Fruit fly (Drosophila melanogaster) whole organism, embryonic: ENCODE results near the gene Rbp1-like.
A peak's percentile ranks its signal among the peaks of the same experiment; 100 is the strongest.

Experiments used
- B-H1 ChIP-seq: fragments of 200-800 bp; sonication (Bioruptor generic); IDR thresholded peaks from 3 replicates; pipeline ENCODE4 v1.3.6; 2022; ENCODE audit warnings: missing biosample characterization, missing genetic modification characterization
- Bteb2 ChIP-seq: fragments of 200-800 bp; sonication (Bioruptor generic); optimal IDR thresholded peaks from 2 replicates; lab custom pipeline; 2016; ENCODE audit warnings: missing biosample characterization, missing genetic modification characterization
- C15 ChIP-seq: fragments of 200-800 bp; sonication (Bioruptor generic); IDR thresholded peaks from 3 replicates; pipeline ENCODE4 v1.3.6; 2022; ENCODE audit warnings: missing biosample characterization, missing genetic modification characterization
- CG10979 ChIP-seq: fragments of 200-800 bp; sonication (Bioruptor generic); optimal IDR thresholded peaks from 2 replicates; lab custom pipeline; 2018; ENCODE audit warnings: missing biosample characterization, mild to moderate bottlenecking, missing genetic modification characterization, moderate library complexity
- CG14050 ChIP-seq: fragments of 200-800 bp; sonication (Bioruptor generic); IDR thresholded peaks from 3 replicates; pipeline ENCODE4 v1.3.6; 2022; ENCODE audit warnings: missing biosample characterization, missing genetic modification characterization
- CG16779 ChIP-seq: fragments of 200-800 bp; sonication (Bioruptor generic); IDR thresholded peaks from 2 replicates; pipeline ENCODE4 v1.3.6; 2022; ENCODE audit warnings: missing biosample characterization, missing genetic modification characterization
- CG16863 ChIP-seq: fragments of 200-800 bp; sonication (Bioruptor generic); optimal IDR thresholded peaks from 3 replicates; lab custom pipeline; 2016; ENCODE audit warnings: missing biosample characterization, missing genetic modification characterization
- CG18476 ChIP-seq: fragments of 200-800 bp; sonication (Bioruptor generic); optimal IDR thresholded peaks from 2 replicates; lab custom pipeline; 2016; ENCODE audit warnings: missing biosample characterization, mild to moderate bottlenecking, missing genetic modification characterization
- CG2129 ChIP-seq: fragments of 200-800 bp; sonication (Bioruptor generic); IDR thresholded peaks from 2 replicates; pipeline ENCODE4 v1.3.6; 2022; ENCODE audit warnings: missing biosample characterization, missing genetic modification characterization; ENCODE audit not compliant: partially characterized antibody
- CG32772 ChIP-seq: fragments of 200-800 bp; sonication (Bioruptor generic); IDR thresholded peaks from 2 replicates; pipeline ENCODE4 v1.3.6; 2022; ENCODE audit warnings: missing biosample characterization, missing genetic modification characterization
- CG34224 ChIP-seq: fragments of 200-800 bp; sonication (Bioruptor generic); IDR thresholded peaks from 3 replicates; pipeline ENCODE4 v1.3.6; 2022; ENCODE audit warnings: missing biosample characterization, missing genetic modification characterization; ENCODE audit not compliant: partially characterized antibody
- CG7987 ChIP-seq: fragments of 200-800 bp; sonication (Bioruptor generic); optimal IDR thresholded peaks from 2 replicates; lab custom pipeline; 2018; ENCODE audit warnings: missing biosample characterization, mild to moderate bottlenecking, missing genetic modification characterization, moderate library complexity
- CG8281 ChIP-seq: fragments of 200-800 bp; sonication (Bioruptor generic); optimal IDR thresholded peaks from 2 replicates; lab custom pipeline; 2018; ENCODE audit warnings: missing biosample characterization, mild to moderate bottlenecking, missing genetic modification characterization, moderate library complexity
- CkIIα-i1 ChIP-seq: fragments of 200-800 bp; sonication (Bioruptor generic); IDR thresholded peaks from 2 replicates; pipeline ENCODE4 v1.3.6; 2022; ENCODE audit warnings: missing biosample characterization, missing genetic modification characterization
- Dek ChIP-seq: fragments of 200-800 bp; sonication (Bioruptor generic); optimal IDR thresholded peaks from 3 replicates; lab custom pipeline; 2019; ENCODE audit warnings: missing biosample characterization, mild to moderate bottlenecking, missing genetic modification characterization, moderate library complexity
- Drgx ChIP-seq: fragments of 200-800 bp; sonication (Bioruptor generic); IDR thresholded peaks from 2 replicates; pipeline ENCODE4 v1.3.6; 2022; ENCODE audit warnings: missing biosample characterization, missing genetic modification characterization
- E2f1 ChIP-seq: fragments of 200-800 bp; sonication (Bioruptor generic); IDR thresholded peaks from 2 replicates; pipeline ENCODE4 v1.3.6; 2022; ENCODE audit warnings: missing biosample characterization, missing genetic modification characterization
- Fer1 ChIP-seq: fragments of 200-800 bp; sonication (Bioruptor generic); optimal IDR thresholded peaks from 2 replicates; lab custom pipeline; 2017; ENCODE audit warnings: missing biosample characterization, mild to moderate bottlenecking, missing genetic modification characterization
- Fer2 ChIP-seq: fragments of 200-800 bp; sonication (Bioruptor generic); optimal IDR thresholded peaks from 2 replicates; lab custom pipeline; 2018; ENCODE audit warnings: missing biosample characterization, mild to moderate bottlenecking, missing genetic modification characterization, moderate library complexity
- HHEX ChIP-seq: fragments of 200-800 bp; sonication (Bioruptor generic); optimal IDR thresholded peaks from 3 replicates; lab custom pipeline; 2017; ENCODE audit warnings: missing biosample characterization, mild to moderate bottlenecking, missing genetic modification characterization, missing genetic modification reagents
- Hr39 ChIP-seq: fragments of >200 bp; optimal IDR thresholded peaks from 2 replicates; lab custom pipeline; 2017
- Hr51 ChIP-seq, 2 experiments: fragments of 200-800 bp; sonication (Bioruptor generic); optimal IDR thresholded peaks; 2 replicates in 1 of 2; 3 replicates in 1 of 2; lab custom pipeline; 2016 to 2018; ENCODE audit warnings: missing biosample characterization in 2 of 2, missing genetic modification characterization in 2 of 2, mild to moderate bottlenecking in 1 of 2, moderate library complexity in 1 of 2
- Hsf ChIP-seq: fragments of 200-800 bp; sonication (Bioruptor generic); optimal IDR thresholded peaks from 3 replicates; lab custom pipeline; 2016; ENCODE audit warnings: missing biosample characterization, missing genetic modification characterization
- Lhr ChIP-seq: fragments of 200-800 bp; sonication (Bioruptor generic); optimal IDR thresholded peaks from 3 replicates; lab custom pipeline; 2017; ENCODE audit warnings: mild to moderate bottlenecking, missing biosample characterization, missing genetic modification reagents, missing genetic modification characterization
- MTF-1 ChIP-seq: fragments of 200-800 bp; sonication (Bioruptor generic); optimal IDR thresholded peaks from 2 replicates; lab custom pipeline; 2018; ENCODE audit warnings: missing biosample characterization, mild to moderate bottlenecking, missing genetic modification characterization, borderline replicate concordance
- Neu2 ChIP-seq: fragments of 200-800 bp; sonication (Bioruptor generic); optimal IDR thresholded peaks from 3 replicates; lab custom pipeline; 2016; ENCODE audit warnings: missing biosample characterization, missing genetic modification characterization, borderline replicate concordance
- Sox102F ChIP-seq: fragments of 200-800 bp; sonication (Bioruptor generic); optimal IDR thresholded peaks from 2 replicates; lab custom pipeline; 2018; ENCODE audit warnings: missing biosample characterization, mild to moderate bottlenecking, missing genetic modification characterization, moderate library complexity
- Stat92E ChIP-seq, 3 experiments: fragments of >200 bp in 2 of 3; fragments of 200-800 bp in 1 of 3; sonication (Bioruptor generic) in 1 of 3; optimal IDR thresholded peaks; 2 replicates each; lab custom pipeline; 2017 to 2019; ENCODE audit warnings: missing biosample characterization in 3 of 3, missing genetic modification characterization in 3 of 3, mild to moderate bottlenecking in 1 of 3, moderate library complexity in 1 of 3
- Trl ChIP-seq, 3 experiments: fragments of >200 bp in 2 of 3; fragments of 200-800 bp in 1 of 3; sonication (Bioruptor generic) in 1 of 3; optimal IDR thresholded peaks; 2 replicates in 1 of 3; 3 replicates in 2 of 3; lab custom pipeline; 2016 to 2017; ENCODE audit warnings: missing biosample characterization in 1 of 3, missing genetic modification characterization in 1 of 3
- YL-1 ChIP-seq: fragments of 200-800 bp; sonication (Bioruptor generic); optimal IDR thresholded peaks from 3 replicates; lab custom pipeline; 2017; ENCODE audit warnings: missing biosample characterization, mild to moderate bottlenecking, missing genetic modification characterization
- ash1 ChIP-seq: fragments of 200-800 bp; sonication (Bioruptor generic); optimal IDR thresholded peaks from 2 replicates; lab custom pipeline; 2018; ENCODE audit warnings: missing biosample characterization, mild to moderate bottlenecking, missing genetic modification characterization
- bowl ChIP-seq: fragments of 200-800 bp; sonication (Bioruptor generic); IDR thresholded peaks from 2 replicates; pipeline ENCODE4 v1.3.6; 2022; ENCODE audit warnings: missing biosample characterization, missing genetic modification characterization
- cato ChIP-seq: fragments of 200-800 bp; sonication (Bioruptor generic); optimal IDR thresholded peaks from 2 replicates; lab custom pipeline; 2016; ENCODE audit warnings: missing biosample characterization, missing genetic modification characterization, borderline replicate concordance
- cwo ChIP-seq: fragments of 200-800 bp; sonication (Bioruptor generic); optimal IDR thresholded peaks from 3 replicates; lab custom pipeline; 2017; ENCODE audit warnings: missing biosample characterization, missing genetic modification characterization, mild to moderate bottlenecking, moderate library complexity, missing genetic modification reagents
- disco-r ChIP-seq: fragments of 200-800 bp; sonication (Bioruptor generic); optimal IDR thresholded peaks from 2 replicates; lab custom pipeline; 2016; ENCODE audit warnings: missing biosample characterization, missing genetic modification characterization
- dm ChIP-seq: fragments of 200-800 bp; sonication (Bioruptor generic); optimal IDR thresholded peaks from 3 replicates; lab custom pipeline; 2016; ENCODE audit warnings: missing biosample characterization, missing genetic modification characterization
- dmrt11E ChIP-seq: fragments of 200-800 bp; sonication (Bioruptor generic); optimal IDR thresholded peaks from 3 replicates; lab custom pipeline; 2018; ENCODE audit warnings: missing biosample characterization, mild to moderate bottlenecking, missing genetic modification characterization, moderate library complexity
- dpn ChIP-seq, 2 experiments: fragments of 200-800 bp; sonication (Bioruptor generic); optimal IDR thresholded peaks; 3 replicates each; lab custom pipeline; 2016; ENCODE audit warnings: missing biosample characterization in 2 of 2, missing genetic modification characterization in 2 of 2
- jigr1 ChIP-seq: fragments of 200-800 bp; sonication (Bioruptor generic); IDR thresholded peaks from 3 replicates; pipeline ENCODE4 v1.3.6; 2022; ENCODE audit warnings: missing biosample characterization, missing genetic modification characterization
- lilli ChIP-seq: fragments of 200-800 bp; sonication (Bioruptor generic); optimal IDR thresholded peaks from 3 replicates; lab custom pipeline; 2016; ENCODE audit warnings: missing biosample characterization, missing genetic modification characterization
- pfk ChIP-seq: fragments of 200-800 bp; sonication (Bioruptor generic); optimal IDR thresholded peaks from 2 replicates; lab custom pipeline; 2018; ENCODE audit warnings: missing biosample characterization, mild to moderate bottlenecking, missing genetic modification characterization, moderate library complexity
- pros ChIP-seq: fragments of 200-800 bp; sonication (Bioruptor generic); optimal IDR thresholded peaks from 3 replicates; lab custom pipeline; 2019; ENCODE audit warnings: missing biosample characterization, mild to moderate bottlenecking, missing genetic modification characterization, moderate library complexity
- sens-2 ChIP-seq: fragments of 200-800 bp; sonication (Bioruptor generic); IDR thresholded peaks from 2 replicates; pipeline ENCODE4 v1.3.6; 2022; ENCODE audit warnings: missing biosample characterization, missing genetic modification characterization
- slbo ChIP-seq: fragments of 200-800 bp; sonication (Bioruptor generic); IDR thresholded peaks from 2 replicates; pipeline ENCODE4 v1.3.6; 2022; ENCODE audit warnings: missing biosample characterization, missing genetic modification characterization
- slou ChIP-seq: fragments of 200-800 bp; sonication (Bioruptor generic); optimal IDR thresholded peaks from 3 replicates; lab custom pipeline; 2016; ENCODE audit warnings: missing biosample characterization, missing genetic modification characterization
- tll ChIP-seq, 2 experiments: fragments of 200-800 bp in 1 of 2; fragments of >200 bp in 1 of 2; sonication (Bioruptor generic) in 1 of 2; optimal IDR thresholded peaks; 2 replicates each; lab custom pipeline; 2017 to 2019; ENCODE audit warnings: missing biosample characterization in 2 of 2, missing genetic modification characterization in 2 of 2, mild to moderate bottlenecking in 1 of 2, moderate library complexity in 1 of 2
- usp ChIP-seq: fragments of >200 bp; optimal IDR thresholded peaks from 2 replicates; lab custom pipeline; 2017; ENCODE audit warnings: missing biosample characterization, missing genetic modification characterization
- vfl ChIP-seq: fragments of 200-800 bp; sonication (Bioruptor generic); optimal IDR thresholded peaks from 2 replicates; lab custom pipeline; 2016; ENCODE audit warnings: missing biosample characterization, missing genetic modification characterization

The Rbp1-like gene

DNA sequence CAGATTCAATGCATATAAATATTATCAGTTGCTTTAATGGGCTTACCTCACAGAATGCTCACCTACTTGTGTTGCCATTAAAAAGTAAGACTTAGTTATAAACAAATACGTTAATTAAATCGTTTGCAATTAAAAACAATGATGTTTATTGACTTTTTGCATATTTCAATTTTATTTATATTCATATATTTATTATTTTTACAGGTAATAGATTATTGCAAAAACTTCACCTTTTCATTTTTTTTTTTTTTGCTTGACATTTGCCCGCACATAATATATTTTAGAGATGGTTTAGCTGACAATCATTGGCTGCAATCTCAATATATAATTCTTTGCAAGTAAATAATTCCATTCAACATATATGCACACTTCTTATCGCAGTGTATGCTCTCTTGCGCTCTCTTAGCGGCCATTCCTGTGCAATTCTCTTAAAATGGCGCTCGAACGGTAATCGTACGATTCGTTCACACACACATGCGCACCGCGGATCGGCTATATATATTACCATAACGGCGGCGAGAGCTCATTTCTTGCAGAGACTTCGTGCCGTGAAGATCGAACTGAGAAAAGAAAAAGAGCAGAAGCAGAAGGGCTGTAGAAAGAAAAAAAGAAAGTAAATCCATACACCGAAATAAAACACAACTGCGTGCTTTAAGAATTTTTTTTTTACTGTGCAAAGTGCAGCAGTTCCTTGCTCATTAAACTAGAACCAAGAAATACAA is 11.9 kb upstream of the Rbp1-like start, which contains the start of gene Bcat (continued):
- TF ChIP-seq dpn (GFP tag; optimal IDR thresholded peaks at IDR 0.05; lab: Kevin White, UChicago): peak; percentile 18 to 55
- TF ChIP-seq sens-2 (GFP tag; lab: Robert Waterston, UW): no peak
- TF ChIP-seq vfl (GFP tag; lab: Kevin White, UChicago): no peak
- TF ChIP-seq lilli (GFP tag; lab: Kevin White, UChicago): peak; percentile 43
- peak; percentile 54 to 61 for TF ChIP-seq Trl (optimal IDR thresholded peaks at IDR 0.05; lab: Kevin White, UChicago)
- TF ChIP-seq Trl (GFP tag; optimal IDR thresholded peaks at IDR 0.05; lab: Kevin White, UChicago): no peak
- TF ChIP-seq C15 (GFP tag; lab: Robert Waterston, UW): no peak
- TF ChIP-seq usp (GFP tag; lab: Kevin White, UChicago): no peak
- TF ChIP-seq Hr39 (lab: Kevin White, UChicago): no peak
- TF ChIP-seq Dek (tag; lab: Kevin White, UChicago): peak; percentile 70
- peak; percentile 57 for TF ChIP-seq Fer2 (tag; lab: Kevin White, UChicago)
- peak; percentile 48; the same call in 1 of the 2 replicates for TF ChIP-seq CG32772 (GFP tag; lab: Robert Waterston, UW)
- 0 out of 2 replicates have a peak, but pooled peaks have one; percentile 8 for TF ChIP-seq bowl
- TF ChIP-seq slou (GFP tag; lab: Kevin White, UChicago): peak; percentile 43
- no peak for TF ChIP-seq CG7987 (GFP tag; lab: Kevin White, UChicago)
- TF ChIP-seq Hsf (GFP tag; lab: Kevin White, UChicago): peak; percentile 21
- no peak; the same call in 2 of the 3 replicates for TF ChIP-seq B-H1 (GFP tag; lab: Robert Waterston, UW)
- no peak for TF ChIP-seq Bteb2 (GFP tag; lab: Kevin White, UChicago)
- no peak for TF ChIP-seq Stat92E (GFP tag; optimal IDR thresholded peaks at IDR 0.05; lab: Kevin White, UChicago)
- TF ChIP-seq pfk (GFP tag; lab: Kevin White, UChicago): no peak
- TF ChIP-seq CG34224: 0 out of 3 replicates have a peak, but pooled peaks have one; percentile 13
- TF ChIP-seq MTF-1 (GFP tag; lab: Kevin White, UChicago): no peak
- TF ChIP-seq Hr51 (GFP tag; optimal IDR thresholded peaks at IDR 0.05; lab: Kevin White, UChicago): peak in 1 of 2 experiments; percentile 88
- TF ChIP-seq CG2129 (GFP tag; lab: Robert Waterston, UW): no peak
- no peak for TF ChIP-seq ash1
- TF ChIP-seq cato: peak; percentile 54
- no peak for TF ChIP-seq pros (GFP tag; lab: Kevin White, UChicago)
- TF ChIP-seq CG18476 (GFP tag; lab: Kevin White, UChicago): peak; percentile 49
- peak; percentile 50; the same call in 1 of the 3 replicates for TF ChIP-seq CG14050
- no peak for TF ChIP-seq tll (GFP tag; optimal IDR thresholded peaks at IDR 0.05; lab: Kevin White, UChicago)
- TF ChIP-seq slbo (GFP tag; lab: Robert Waterston, UW): peak; percentile 71
- 0 out of 2 replicates have a peak, but pooled peaks have one; percentile 26 for TF ChIP-seq E2f1 (GFP tag; lab: Robert Waterston, UW)
- TF ChIP-seq Sox102F (GFP tag; lab: Kevin White, UChicago): peak; percentile 78
- peak; percentile 31 for TF ChIP-seq CG8281 (tag; lab: Kevin White, UChicago)
- TF ChIP-seq cwo (GFP tag; lab: Kevin White, UChicago): peak; percentile 46
- TF ChIP-seq YL-1 (GFP tag; lab: Kevin White, UChicago): no peak
- no peak for TF ChIP-seq dm (GFP tag; lab: Kevin White, UChicago)
- no peak for TF ChIP-seq disco-r (GFP tag; lab: Kevin White, UChicago)
- TF ChIP-seq CG16863: no peak
- TF ChIP-seq Lhr: no peak
- TF ChIP-seq CkIIα-i1 (GFP tag; lab: Robert Waterston, UW): no peak
- TF ChIP-seq CG10979 (tag; lab: Kevin White, UChicago): peak; percentile 47
- TF ChIP-seq Neu2 (GFP tag; lab: Kevin White, UChicago): no peak
- no peak for TF ChIP-seq jigr1 (GFP tag; lab: Robert Waterston, UW)
- TF ChIP-seq CG16779 (GFP tag; lab: Robert Waterston, UW): no peak
- no peak for TF ChIP-seq dmrt11E
- TF ChIP-seq Drgx (GFP tag; lab: Robert Waterston, UW): no peak
- TF ChIP-seq Fer1: peak; percentile 64
- TF ChIP-seq HHEX: peak; percentile 63
